Worm (Caenorhabditis elegans): Measurements from ENCODE around the gene T07D4.5.
A peak's percentile ranks its signal among the peaks of the same experiment; 100 is the strongest.

Gene T07D4.5

ce11 chrII:8929771-8930170 lies 45.6 kb upstream of the T07D4.5 start, which contains the start of gene mrpl-50 (continued):
- TF ChIP-seq snpc-1.3 (tag; optimal IDR thresholded peaks at IDR 0.05; ENCODE audit: insufficient read depth) (peak; percentile 50), sea-2 (GFP tag; IDR thresholded peaks at IDR 0.05) (no peak), snpc-1.1 (tag; optimal IDR thresholded peaks at IDR 0.05; ENCODE audit: insufficient read depth) (peak; percentile 33), hmg-20 (GFP tag; IDR thresholded peaks at IDR 0.05) (no peak), ZK185.1 (tag; optimal IDR thresholded peaks at IDR 0.05; ENCODE audit: poor library complexity, severe bottlenecking) (no peak), ekl-4 (GFP tag; IDR thresholded peaks at IDR 0.05) (peak; percentile 50), xnd-1 (tag; optimal IDR thresholded peaks at IDR 0.05) (no peak), chd-7 (tag; optimal IDR thresholded peaks at IDR 0.05) (peak; percentile 9), nhr-27 (tag; optimal IDR thresholded peaks at IDR 0.05) (no peak), cebp-2 (GFP tag; IDR thresholded peaks at IDR 0.05) (no peak), F33H1.4 (GFP tag; IDR thresholded peaks at IDR 0.05) (no peak), dpl-1 (GFP tag; optimal IDR thresholded peaks at IDR 0.05) (no peak), zim-3 (tag; optimal IDR thresholded peaks at IDR 0.05) (no peak), Y53F4B.3 (GFP tag; IDR thresholded peaks at IDR 0.05) (no peak), ceh-27 (GFP tag; optimal IDR thresholded peaks at IDR 0.05) (no peak), ets-4 (GFP tag; optimal IDR thresholded peaks at IDR 0.05) (no peak), snpc-3.4 (tag; optimal IDR thresholded peaks at IDR 0.05) (no peak), madf-6 (GFP tag; IDR thresholded peaks at IDR 0.05) (peak; percentile 65), F22D6.2 (tag; optimal IDR thresholded peaks at IDR 0.05) (no peak), ztf-28 (GFP tag; IDR thresholded peaks at IDR 0.05) (no peak), zfh-2 (GFP tag; conservative IDR thresholded peaks at IDR 0.05) (peak; percentile 29; the same call in 1 of the 2 replicates), ztf-26 (tag; optimal IDR thresholded peaks at IDR 0.05) (peak; percentile 3), rec-8 (tag; optimal IDR thresholded peaks at IDR 0.05) (no peak), attf-3 (GFP tag; conservative IDR thresholded peaks at IDR 0.05) (no peak), let-607 (tag; optimal IDR thresholded peaks at IDR 0.05) (no peak), Y53G8AR.9 (GFP tag; conservative IDR thresholded peaks at IDR 0.05) (peak; percentile 76; the same call in 1 of the 2 replicates), hlh-12 (tag; optimal IDR thresholded peaks at IDR 0.05) (no peak), ztf-22 (GFP tag; optimal IDR thresholded peaks at IDR 0.05) (no peak), B0336.3 (GFP tag; IDR thresholded peaks at IDR 0.05) (peak; percentile 84), nhr-80 (tag; optimal IDR thresholded peaks at IDR 0.05) (no peak), efl-1 (GFP tag; optimal IDR thresholded peaks at IDR 0.05) (no peak), F23B12.7 (tag; optimal IDR thresholded peaks at IDR 0.05; ENCODE audit: insufficient read depth) (no peak)

ce11 chrII:8927253-8927791 lies 43.2 kb upstream of the T07D4.5 start, which contains the start of gene cct-2:
Gene cct-2, plus strand, starts transcription at chrII:8927741.
- TF ChIP-seq madf-6 (GFP tag; IDR thresholded peaks at IDR 0.05) (peak; percentile 32; the same call in 1 of the 2 replicates), cebp-2 (GFP tag; IDR thresholded peaks at IDR 0.05) (no peak), lin-54 (GFP tag; optimal IDR thresholded peaks at IDR 0.05) (peak; percentile 2), C17E4.6 (GFP tag; IDR thresholded peaks at IDR 0.05) (no peak), lsl-1 (GFP tag; optimal IDR thresholded peaks at IDR 0.05) (peak; percentile 1), hsf-1 (GFP tag; IDR thresholded peaks at IDR 0.05) (peak; percentile 69; the same call in 1 of the 2 replicates), snpc-3.4 (tag; optimal IDR thresholded peaks at IDR 0.05) (peak; percentile 19), ZK185.1 (tag; optimal IDR thresholded peaks at IDR 0.05; ENCODE audit: poor library complexity, severe bottlenecking) (peak; percentile 59), attf-6 (GFP tag; IDR thresholded peaks at IDR 0.05) (no peak), ceh-79 (tag; optimal IDR thresholded peaks at IDR 0.05) (no peak), snpc-4 (GFP tag; optimal IDR thresholded peaks at IDR 0.05) (no peak), snpc-4 (tag; optimal IDR thresholded peaks at IDR 0.05) (peak in 1 of 4 experiments; percentile 59), chd-7 (tag; optimal IDR thresholded peaks at IDR 0.05) (no peak), madf-8 (GFP tag; conservative IDR thresholded peaks at IDR 0.05) (0 out of 2 replicates have a peak, but pooled peaks have one; percentile 17), mes-4 (tag; optimal IDR thresholded peaks at IDR 0.05) (no peak), dpff-1 (tag; optimal IDR thresholded peaks at IDR 0.05) (no peak), nhr-120 (GFP tag; IDR thresholded peaks at IDR 0.05) (no peak), nhr-80 (tag; optimal IDR thresholded peaks at IDR 0.05) (peak; percentile 12), F49E8.2 (tag; optimal IDR thresholded peaks at IDR 0.05; ENCODE audit: insufficient read depth) (peak; percentile 7), ztf-18 (tag; optimal IDR thresholded peaks at IDR 0.05) (no peak), K12H6.12 (tag; optimal IDR thresholded peaks at IDR 0.05) (no peak), snpc-1.1 (tag; optimal IDR thresholded peaks at IDR 0.05; ENCODE audit: insufficient read depth) (no peak)

Data from whole organism, young adult.